Worm (Caenorhabditis elegans) whole organism, early embryonic: Measurements from ENCODE around the gene lido-8.

Source experiments
- B0310.2 ChIP-seq: sonication (generic microtip); optimal IDR thresholded peaks from 2 replicates; lab custom pipeline; 2016; ENCODE audit warnings: mild to moderate bottlenecking, missing genetic modification characterization, missing compliant biosample characterization
- F13C5.2 ChIP-seq: sonication (generic microtip); optimal IDR thresholded peaks from 2 replicates; lab custom pipeline; 2017; ENCODE audit warnings: mild to moderate bottlenecking, missing genetic modification characterization, inconsistent platforms, missing compliant biosample characterization
- aly-1 ChIP-seq: sonication (generic microtip); optimal IDR thresholded peaks from 2 replicates; lab custom pipeline; 2016; ENCODE audit warnings: missing genetic modification characterization, missing compliant biosample characterization
- ama-1 ChIP-seq: fragments of 150-350 bp; optimal IDR thresholded peaks from 2 replicates; lab custom pipeline; 2014
- ceh-13 ChIP-seq: fragments of 200-800 bp; sonication (Bioruptor generic); optimal IDR thresholded peaks from 2 replicates; lab custom pipeline; 2018; ENCODE audit warnings: mild to moderate bottlenecking, missing genetic modification characterization, missing compliant biosample characterization
- ceh-36 ChIP-seq: sonication (generic microtip); optimal IDR thresholded peaks from 2 replicates; lab custom pipeline; 2016; ENCODE audit warnings: missing genetic modification characterization, inconsistent platforms, missing compliant biosample characterization
- flt-1 ChIP-seq: fragments of 200-800 bp; sonication (Bioruptor generic); IDR thresholded peaks from 2 replicates; pipeline ENCODE4 v1.3.6; 2022; ENCODE audit warnings: missing genetic modification characterization, missing compliant biosample characterization
- hmg-4 ChIP-seq: fragments of 200-800 bp; sonication (Bioruptor generic); optimal IDR thresholded peaks from 2 replicates; lab custom pipeline; 2018; ENCODE audit warnings: mild to moderate bottlenecking, missing genetic modification characterization, missing compliant biosample characterization
- hnd-1 ChIP-seq: sonication (generic microtip); optimal IDR thresholded peaks from 2 replicates; lab custom pipeline; 2016; ENCODE audit warnings: missing genetic modification characterization, missing compliant biosample characterization
- sea-1 ChIP-seq: fragments of 200-800 bp; sonication (Bioruptor generic); conservative IDR thresholded peaks from 2 replicates; pipeline ENCODE4 v1.3.6; 2022; ENCODE audit warnings: missing genetic modification characterization, missing compliant biosample characterization
- tbx-11 ChIP-seq: fragments of 200-800 bp; sonication (Bioruptor generic); IDR thresholded peaks from 2 replicates; pipeline ENCODE4 v1.3.6; 2022; ENCODE audit warnings: missing genetic modification characterization, missing compliant biosample characterization
- tbx-37 ChIP-seq: fragments of 200-800 bp; sonication (Bioruptor generic); conservative IDR thresholded peaks from 2 replicates; pipeline ENCODE4 v1.3.6; 2022; ENCODE audit warnings: missing genetic modification reagents, missing genetic modification characterization, missing compliant biosample characterization
- tra-4 ChIP-seq: sonication (generic microtip); optimal IDR thresholded peaks from 2 replicates; lab custom pipeline; 2017; ENCODE audit warnings: missing genetic modification characterization, missing compliant biosample characterization

DNA sequence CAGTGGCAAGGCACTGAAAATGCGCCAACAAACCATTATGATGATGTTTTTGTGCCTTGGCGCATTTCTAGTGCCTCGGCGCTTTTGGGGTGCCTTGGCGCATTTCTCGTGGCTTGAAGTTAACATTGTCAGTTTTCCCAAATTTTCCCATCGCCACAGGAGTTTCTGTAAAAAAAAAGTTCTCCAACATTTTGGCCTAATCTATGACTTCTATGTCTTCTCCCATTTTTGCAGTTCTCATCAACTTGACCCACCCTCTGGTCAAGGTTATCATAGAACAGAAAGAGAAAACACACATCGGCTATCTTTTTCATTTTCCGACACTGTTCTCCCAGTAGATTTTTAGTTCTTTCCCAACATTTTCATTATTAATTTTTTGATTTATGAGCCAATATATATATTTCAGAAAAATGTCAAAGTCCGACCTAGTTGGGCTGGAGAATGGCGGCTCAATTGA lies 41.7 kb downstream of the lido-8 start, which contains the start of the genes B0454.26 and B0454.5:
- no peak for TF ChIP-seq ama-1 (lab: Kevin White, UChicago)
- no peak for TF ChIP-seq tra-4 (tag; lab: Kevin White, UChicago)
- no peak for TF ChIP-seq F13C5.2 (tag; lab: Kevin White, UChicago)
- no peak for TF ChIP-seq flt-1 (GFP tag; lab: Robert Waterston, UW)
- no peak for TF ChIP-seq tbx-37 (GFP tag; lab: Robert Waterston, UW)
- no peak for TF ChIP-seq tbx-11 (GFP tag; lab: Robert Waterston, UW)
- no peak for TF ChIP-seq B0310.2
- no peak for TF ChIP-seq hnd-1 (tag; lab: Kevin White, UChicago)
- TF ChIP-seq hmg-4 = no peak
- TF ChIP-seq aly-1 = no peak
- no peak for TF ChIP-seq sea-1 (GFP tag; lab: Robert Waterston, UW)
- TF ChIP-seq ceh-36 (tag; lab: Kevin White, UChicago) = no peak
- no peak for TF ChIP-seq ceh-13 (GFP tag; lab: Kevin White, UChicago)
